Worm (Caenorhabditis elegans) whole organism, L1 larva: Measurements from ENCODE around the gene him-10.
A peak's percentile ranks its signal among the peaks of the same experiment; 100 is the strongest.

Experiments
- C34B4.2 ChIP-seq: sonication (generic microtip); optimal IDR thresholded peaks from 2 replicates; lab custom pipeline; 2017; ENCODE audit warnings: mild to moderate bottlenecking, missing genetic modification characterization, missing compliant biosample characterization
- alr-1 ChIP-seq: fragments of 200-800 bp; sonication (Bioruptor generic); optimal IDR thresholded peaks from 2 replicates; lab custom pipeline; 2018; ENCODE audit warnings: borderline replicate concordance, mild to moderate bottlenecking, missing genetic modification characterization, missing compliant biosample characterization
- aly-2 ChIP-seq: fragments of 150-350 bp; optimal IDR thresholded peaks from 2 replicates; lab custom pipeline; 2014; ENCODE audit warnings: missing biosample characterization, missing genetic modification characterization
- ama-1 ChIP-seq: fragments of 150-350 bp; optimal IDR thresholded peaks from 2 replicates; lab custom pipeline; 2014
- blmp-1 ChIP-seq: fragments of 150-350 bp; optimal IDR thresholded peaks from 2 replicates; lab custom pipeline; 2014; ENCODE audit warnings: missing biosample characterization, missing genetic modification characterization
- ceh-63 ChIP-seq: fragments of 200-800 bp; sonication (Bioruptor generic); optimal IDR thresholded peaks from 2 replicates; lab custom pipeline; 2018; ENCODE audit warnings: mild to moderate bottlenecking, missing genetic modification characterization, missing compliant biosample characterization
- ceh-82 ChIP-seq, 3 experiments: fragments of 150-350 bp in 1 of 3; sonication (generic microtip) in 2 of 3; optimal IDR thresholded peaks; 2 replicates each; lab custom pipeline; 2014 to 2017; ENCODE audit warnings: missing biosample characterization in 3 of 3, missing genetic modification characterization in 3 of 3
- ceh-88 ChIP-seq: fragments of 200-800 bp; sonication (Bioruptor generic); IDR thresholded peaks from 2 replicates; pipeline ENCODE4 v1.3.6; 2022; ENCODE audit warnings: missing genetic modification characterization, missing compliant biosample characterization
- ceh-90 ChIP-seq: sonication (generic microtip); optimal IDR thresholded peaks from 2 replicates; lab custom pipeline; 2016; ENCODE audit warnings: missing genetic modification characterization, missing compliant biosample characterization
- dpl-1 ChIP-seq, 3 experiments: fragments of 150-350 bp in 2 of 3; sonication (generic microtip) in 1 of 3; optimal IDR thresholded peaks; 2 replicates each; lab custom pipeline; 2014 to 2017; ENCODE audit warnings: missing biosample characterization in 3 of 3, missing genetic modification characterization in 3 of 3, missing genetic modification reagents in 3 of 3
- efl-1 ChIP-seq, 4 experiments: fragments of 150-350 bp; optimal IDR thresholded peaks in 3 of 4; peaks in 1 of 4; 1 replicate in 1 of 4; 2 replicates in 3 of 4; lab custom pipeline; 2014; ENCODE audit warnings: missing biosample characterization in 2 of 4, missing genetic modification characterization in 2 of 4, missing genetic modification reagents in 2 of 4
- efl-3 ChIP-seq: fragments of 200-800 bp; sonication (Bioruptor generic); optimal IDR thresholded peaks from 2 replicates; lab custom pipeline; 2018; ENCODE audit warnings: mild to moderate bottlenecking, missing genetic modification characterization, missing compliant biosample characterization
- fkh-10 ChIP-seq: sonication (generic microtip); optimal IDR thresholded peaks from 2 replicates; lab custom pipeline; 2017; ENCODE audit warnings: missing biosample characterization, missing genetic modification reagents, missing genetic modification characterization
- grh-1 ChIP-seq: fragments of 200-800 bp; sonication (Bioruptor generic); IDR thresholded peaks from 2 replicates; pipeline ENCODE4 v1.3.6; 2022; ENCODE audit warnings: missing genetic modification reagents, missing genetic modification characterization, missing compliant biosample characterization
- hlh-17 ChIP-seq: fragments of 200-800 bp; sonication (Bioruptor generic); optimal IDR thresholded peaks from 2 replicates; lab custom pipeline; 2018; ENCODE audit warnings: missing genetic modification characterization, mild to moderate bottlenecking, missing compliant biosample characterization, moderate library complexity, borderline replicate concordance
- hpl-2 ChIP-seq: fragments of 150-350 bp; optimal IDR thresholded peaks from 2 replicates; lab custom pipeline; 2014; ENCODE audit warnings: missing biosample characterization, missing genetic modification reagents, missing genetic modification characterization
- lin-13 ChIP-seq: fragments of 150-350 bp; optimal IDR thresholded peaks from 2 replicates; lab custom pipeline; 2014; ENCODE audit warnings: missing biosample characterization, missing genetic modification reagents, missing genetic modification characterization
- lin-14 ChIP-seq: fragments of 200-800 bp; sonication (Bioruptor generic); optimal IDR thresholded peaks from 2 replicates; lab custom pipeline; 2018; ENCODE audit warnings: mild to moderate bottlenecking, missing genetic modification characterization, moderate library complexity, missing compliant biosample characterization
- lin-39 ChIP-seq: fragments of 150-350 bp; optimal IDR thresholded peaks from 2 replicates; lab custom pipeline; 2014; ENCODE audit warnings: missing biosample characterization, missing genetic modification reagents, missing genetic modification characterization
- lir-3 ChIP-seq: sonication (generic microtip); optimal IDR thresholded peaks from 2 replicates; lab custom pipeline; 2016; ENCODE audit warnings: mild to moderate bottlenecking, missing genetic modification characterization, moderate library complexity, missing compliant biosample characterization; ENCODE audit not compliant: poor library complexity
- mef-2 ChIP-seq: fragments of 150-350 bp; optimal IDR thresholded peaks from 2 replicates; lab custom pipeline; 2014; ENCODE audit warnings: missing biosample characterization, missing genetic modification characterization
- mep-1 ChIP-seq: fragments of 150-350 bp; optimal IDR thresholded peaks from 2 replicates; lab custom pipeline; 2014; ENCODE audit warnings: missing biosample characterization, missing genetic modification characterization
- nhr-11 ChIP-seq: fragments of 150-350 bp; optimal IDR thresholded peaks from 2 replicates; lab custom pipeline; 2014; ENCODE audit warnings: missing biosample characterization, missing genetic modification characterization
- nhr-12 ChIP-seq: sonication (generic microtip); optimal IDR thresholded peaks from 2 replicates; lab custom pipeline; 2017; ENCODE audit warnings: missing biosample characterization, missing genetic modification characterization
- nhr-237 ChIP-seq: fragments of 150-350 bp; optimal IDR thresholded peaks from 2 replicates; lab custom pipeline; 2014; ENCODE audit warnings: missing biosample characterization, missing genetic modification characterization
- nhr-28 ChIP-seq: fragments of 150-350 bp; optimal IDR thresholded peaks from 2 replicates; lab custom pipeline; 2014; ENCODE audit warnings: missing biosample characterization, missing genetic modification characterization
- nhr-71 ChIP-seq: sonication (generic microtip); optimal IDR thresholded peaks from 2 replicates; lab custom pipeline; 2016; ENCODE audit warnings: mild to moderate bottlenecking, missing genetic modification characterization, moderate library complexity, missing compliant biosample characterization
- pax-3 ChIP-seq: fragments of 200-800 bp; sonication (Bioruptor generic); optimal IDR thresholded peaks from 2 replicates; lab custom pipeline; 2018; ENCODE audit warnings: mild to moderate bottlenecking, missing genetic modification characterization, moderate library complexity, missing compliant biosample characterization
- snpc-4 ChIP-seq: fragments of 150-350 bp; optimal IDR thresholded peaks from 2 replicates; lab custom pipeline; 2014; ENCODE audit warnings: missing biosample characterization, missing genetic modification characterization
- sox-4 ChIP-seq: sonication (generic microtip); optimal IDR thresholded peaks from 2 replicates; lab custom pipeline; 2016; ENCODE audit warnings: missing genetic modification characterization, missing compliant biosample characterization
- tbx-2 ChIP-seq: sonication (generic microtip); optimal IDR thresholded peaks from 2 replicates; lab custom pipeline; 2016; ENCODE audit warnings: missing genetic modification characterization, missing compliant biosample characterization
- tlp-1 ChIP-seq: fragments of 150-350 bp; optimal IDR thresholded peaks from 2 replicates; lab custom pipeline; 2014; ENCODE audit warnings: missing biosample characterization, missing genetic modification characterization
- unc-130 ChIP-seq: fragments of 150-350 bp; optimal IDR thresholded peaks from 2 replicates; lab custom pipeline; 2017; ENCODE audit warnings: missing biosample characterization, missing genetic modification characterization, inconsistent platforms
- unc-30 ChIP-seq: sonication (generic microtip); optimal IDR thresholded peaks from 2 replicates; lab custom pipeline; 2017; ENCODE audit warnings: missing biosample characterization, missing genetic modification characterization
- unc-62 ChIP-seq: fragments of 150-350 bp; optimal IDR thresholded peaks from 2 replicates; lab custom pipeline; 2014; ENCODE audit warnings: missing biosample characterization, missing genetic modification reagents, missing genetic modification characterization
- unc-98 ChIP-seq: fragments of 200-800 bp; sonication (Bioruptor generic); IDR thresholded peaks from 2 replicates; pipeline ENCODE4 v1.3.6; 2022; ENCODE audit warnings: missing genetic modification characterization, missing compliant biosample characterization
- vab-15 ChIP-seq: sonication (generic microtip); optimal IDR thresholded peaks from 2 replicates; lab custom pipeline; 2017; ENCODE audit warnings: missing genotype, mild to moderate bottlenecking, missing genetic modification characterization, missing compliant biosample characterization
- ztf-11 ChIP-seq, 2 experiments: sonication (generic microtip); optimal IDR thresholded peaks; 2 replicates each; lab custom pipeline; 2016 to 2017; ENCODE audit warnings: missing genetic modification characterization in 2 of 2, missing biosample characterization in 1 of 2, missing compliant biosample characterization in 1 of 2

Gene him-10

DNA sequence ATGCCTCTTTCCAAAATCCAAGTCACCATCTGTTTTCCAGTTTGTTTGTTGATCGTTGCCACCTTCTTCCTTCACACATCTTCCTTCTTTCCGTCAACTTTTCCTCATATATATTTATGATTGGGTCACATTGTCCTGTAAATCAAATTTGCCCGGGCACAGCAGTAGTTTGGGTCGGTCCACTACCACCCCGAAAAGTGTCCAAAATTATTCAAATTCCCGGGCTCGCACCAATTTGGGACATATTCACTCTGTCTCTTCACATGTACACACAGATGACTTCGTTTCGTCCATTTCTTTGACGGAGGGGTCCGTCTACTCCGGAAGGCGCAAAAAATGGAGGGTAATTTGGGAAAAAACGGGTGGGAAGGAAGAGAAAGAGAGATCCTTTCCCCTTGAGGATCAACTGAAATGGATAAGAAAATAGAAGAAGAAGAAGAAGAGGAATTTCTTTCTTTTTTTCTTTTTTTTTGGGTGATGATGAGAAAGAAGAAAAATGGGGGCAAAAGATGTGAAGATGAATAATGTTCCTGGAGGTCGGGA lies 23.9 kb downstream of the him-10 start (continued):
- TF ChIP-seq dpl-1 (GFP tag; optimal IDR thresholded peaks at IDR 0.05; lab: Kevin White, UChicago) (peak in 1 of 3 experiments; percentile 20), sox-4 (no peak), nhr-28 (tag; lab: Kevin White, UChicago) (no peak), hlh-17 (no peak), nhr-237 (no peak), lin-13 (GFP tag; lab: Kevin White, UChicago) (no peak)

ce11 chrIII:5828065-5828464 lies 25.0 kb downstream of the him-10 start:
- no peak for TF ChIP-seq snpc-4 (tag; lab: Kevin White, UChicago)
- TF ChIP-seq unc-62, result no peak
- TF ChIP-seq ceh-90 (tag; lab: Kevin White, UChicago), result no peak
- no peak for TF ChIP-seq efl-1 (optimal IDR thresholded peaks at IDR 0.05; lab: Kevin White, UChicago)
- no peak for TF ChIP-seq efl-1 (GFP tag; optimal IDR thresholded peaks at IDR 0.05 in 1 of 2; lab: Kevin White, UChicago)
- no peak for TF ChIP-seq nhr-11 (tag; lab: Kevin White, UChicago)
- TF ChIP-seq aly-2 (tag; lab: Kevin White, UChicago), result no peak
- TF ChIP-seq ztf-11 (tag; optimal IDR thresholded peaks at IDR 0.05; lab: Kevin White, UChicago), result no peak
- no peak for TF ChIP-seq ceh-88
- no peak for TF ChIP-seq unc-98 (GFP tag; lab: Robert Waterston, UW)
- no peak for TF ChIP-seq fkh-10

- no peak for TF ChIP-seq hlh-17
- TF ChIP-seq tlp-1, result no peak
- no peak for TF ChIP-seq efl-1 (optimal IDR thresholded peaks at IDR 0.05; lab: Kevin White, UChicago)
- peak in 1 of 2 experiments; percentile 75 for TF ChIP-seq efl-1 (GFP tag; optimal IDR thresholded peaks at IDR 0.05 in 1 of 2; lab: Kevin White, UChicago)
- TF ChIP-seq ztf-11 (tag; optimal IDR thresholded peaks at IDR 0.05; lab: Kevin White, UChicago), result no peak
- no peak for TF ChIP-seq alr-1
- TF ChIP-seq unc-130, result no peak
- no peak for TF ChIP-seq C34B4.2 (tag; lab: Kevin White, UChicago)
Measured at ce11 chrIII:5832442-5832841, 29.4 kb downstream of the him-10 start.

ce11 chrIII:5833376-5833775 lies 30.3 kb downstream of the him-10 start, which contains the start of the genes R12B2.13 and mdt-15:
TSS of gene R12B2.13 (minus strand) at chrIII:5833476.
TSS of gene mdt-15 (minus strand) at chrIII:5833751.
- TF ChIP-seq unc-30 (tag; lab: Kevin White, UChicago), result no peak
- no peak for TF ChIP-seq efl-3
- no peak for TF ChIP-seq ama-1
- no peak for TF ChIP-seq mep-1 (tag; lab: Kevin White, UChicago)
- TF ChIP-seq lin-39 (tag; lab: Kevin White, UChicago), result no peak
- TF ChIP-seq nhr-12, result no peak
- TF ChIP-seq grh-1, result no peak
- TF ChIP-seq pax-3, result no peak
- no peak for TF ChIP-seq tbx-2 (tag; lab: Kevin White, UChicago)
- no peak for TF ChIP-seq ceh-82 (tag; optimal IDR thresholded peaks at IDR 0.05; lab: Kevin White, UChicago)

DNA sequence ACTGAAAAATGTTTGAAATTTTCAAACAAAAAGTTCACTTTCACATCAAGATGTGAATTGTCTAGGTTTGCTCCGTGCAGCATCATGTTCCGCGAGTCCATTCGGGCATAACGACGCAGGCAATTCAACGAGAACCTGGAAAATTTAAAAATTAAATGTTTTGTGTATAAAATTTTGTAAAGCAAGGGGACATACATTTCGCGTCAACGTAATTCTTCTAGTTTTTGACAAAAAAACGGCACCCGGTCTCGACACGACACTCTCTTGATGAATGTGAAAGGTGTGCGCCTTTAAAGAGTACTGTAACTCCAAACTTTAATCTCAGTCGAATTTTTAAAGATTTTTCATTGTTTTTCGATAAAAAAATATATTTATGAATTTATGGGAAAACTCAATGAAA lies 31.0 kb downstream of the him-10 start, which contains the start of gene R12B2.6:
TSS of gene R12B2.6 (minus strand) at position 101 of the 400 bp plus-strand sequence.
- TF ChIP-seq sox-4 (no peak), ceh-63 (GFP tag; lab: Kevin White, UChicago) (no peak), unc-62 (no peak), vab-15 (tag; lab: Kevin White, UChicago) (no peak), hpl-2 (no peak), lir-3 (tag; lab: Kevin White, UChicago) (no peak), mef-2 (tag; lab: Kevin White, UChicago) (no peak), blmp-1 (tag; lab: Kevin White, UChicago) (no peak), ama-1 (no peak), lin-14 (no peak), nhr-71 (tag; lab: Kevin White, UChicago) (no peak)
- TF ChIP-seq, all 84 proteins: peak for 0
